Worm (Caenorhabditis elegans): ENCODE data around the gene kap-1.

DNA sequence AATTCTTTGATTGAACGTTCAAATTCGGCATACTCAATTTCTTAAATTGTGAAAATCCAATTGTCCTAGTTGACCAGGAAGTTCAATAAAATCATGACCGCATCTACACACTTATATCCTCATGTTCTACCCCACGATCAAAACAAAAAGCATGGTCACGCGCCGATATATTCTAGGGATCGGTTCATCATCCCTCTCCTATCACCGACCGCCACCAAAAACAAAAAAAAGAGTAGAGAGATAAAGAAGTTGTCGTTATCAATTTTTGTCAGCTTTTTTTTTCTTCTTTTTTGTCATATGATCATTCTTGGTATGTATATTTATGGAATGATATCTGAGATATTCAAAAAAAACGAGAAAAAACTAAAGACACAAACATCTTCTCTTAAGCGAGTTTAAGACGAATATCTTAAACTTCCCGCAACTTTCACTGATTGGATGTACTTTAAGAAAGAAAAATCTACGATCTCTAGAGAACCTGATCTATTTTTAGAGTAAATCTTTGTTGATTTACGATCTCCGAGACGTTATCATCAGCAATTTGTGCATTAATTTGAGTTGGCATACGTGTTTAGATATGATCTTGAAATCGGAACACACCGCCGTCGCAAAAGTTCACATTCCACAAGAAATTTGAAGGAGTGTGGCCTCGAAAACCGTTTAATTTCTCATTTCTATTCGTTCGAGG is 33.5 kb upstream of the kap-1 start:
- TF ChIP-seq ama-1 (optimal IDR thresholded peaks at IDR 0.05) (no peak), aly-2 (tag; optimal IDR thresholded peaks at IDR 0.05) (no peak), lin-39 (tag; optimal IDR thresholded peaks at IDR 0.05) (no peak), zag-1 (tag; optimal IDR thresholded peaks at IDR 0.05) (no peak), C34B4.2 (tag; optimal IDR thresholded peaks at IDR 0.05) (no peak)
